Worm (Caenorhabditis elegans) whole organism, early embryonic: ENCODE measurements around the gene zipt-15.

ENCODE experiments used
- B0310.2 ChIP-seq: sonication (generic microtip); optimal IDR thresholded peaks from 2 replicates; lab custom pipeline; 2016; ENCODE audit warnings: mild to moderate bottlenecking, missing genetic modification characterization, missing compliant biosample characterization
- F13C5.2 ChIP-seq: sonication (generic microtip); optimal IDR thresholded peaks from 2 replicates; lab custom pipeline; 2017; ENCODE audit warnings: mild to moderate bottlenecking, missing genetic modification characterization, inconsistent platforms, missing compliant biosample characterization
- aly-1 ChIP-seq: sonication (generic microtip); optimal IDR thresholded peaks from 2 replicates; lab custom pipeline; 2016; ENCODE audit warnings: missing genetic modification characterization, missing compliant biosample characterization
- ama-1 ChIP-seq: fragments of 150-350 bp; optimal IDR thresholded peaks from 2 replicates; lab custom pipeline; 2014
- ceh-13 ChIP-seq: fragments of 200-800 bp; sonication (Bioruptor generic); optimal IDR thresholded peaks from 2 replicates; lab custom pipeline; 2018; ENCODE audit warnings: mild to moderate bottlenecking, missing genetic modification characterization, missing compliant biosample characterization
- ceh-36 ChIP-seq: sonication (generic microtip); optimal IDR thresholded peaks from 2 replicates; lab custom pipeline; 2016; ENCODE audit warnings: missing genetic modification characterization, inconsistent platforms, missing compliant biosample characterization
- ets-7 ChIP-seq: sonication (generic microtip); optimal IDR thresholded peaks from 2 replicates; lab custom pipeline; 2016; ENCODE audit warnings: missing genotype, missing genetic modification characterization, missing compliant biosample characterization
- flt-1 ChIP-seq: fragments of 200-800 bp; sonication (Bioruptor generic); IDR thresholded peaks from 2 replicates; pipeline ENCODE4 v1.3.6; 2022; ENCODE audit warnings: missing genetic modification characterization, missing compliant biosample characterization
- hmg-4 ChIP-seq: fragments of 200-800 bp; sonication (Bioruptor generic); optimal IDR thresholded peaks from 2 replicates; lab custom pipeline; 2018; ENCODE audit warnings: mild to moderate bottlenecking, missing genetic modification characterization, missing compliant biosample characterization
- hnd-1 ChIP-seq: sonication (generic microtip); optimal IDR thresholded peaks from 2 replicates; lab custom pipeline; 2016; ENCODE audit warnings: missing genetic modification characterization, missing compliant biosample characterization
- pes-1 ChIP-seq: fragments of 200-800 bp; sonication (Bioruptor generic); IDR thresholded peaks from 2 replicates; pipeline ENCODE4 v1.3.6; 2022; ENCODE audit warnings: missing genetic modification reagents, missing genetic modification characterization, missing compliant biosample characterization
- tbx-11 ChIP-seq: fragments of 200-800 bp; sonication (Bioruptor generic); IDR thresholded peaks from 2 replicates; pipeline ENCODE4 v1.3.6; 2022; ENCODE audit warnings: missing genetic modification characterization, missing compliant biosample characterization
- tbx-37 ChIP-seq: fragments of 200-800 bp; sonication (Bioruptor generic); conservative IDR thresholded peaks from 2 replicates; pipeline ENCODE4 v1.3.6; 2022; ENCODE audit warnings: missing genetic modification reagents, missing genetic modification characterization, missing compliant biosample characterization
- tra-4 ChIP-seq: sonication (generic microtip); optimal IDR thresholded peaks from 2 replicates; lab custom pipeline; 2017; ENCODE audit warnings: missing genetic modification characterization, missing compliant biosample characterization

- TF ChIP-seq tra-4 = no peak
- TF ChIP-seq flt-1 (GFP tag; lab: Robert Waterston, UW) = no peak
- TF ChIP-seq ceh-13 (GFP tag; lab: Kevin White, UChicago) = no peak
- no peak for TF ChIP-seq ets-7 (tag; lab: Kevin White, UChicago)
- TF ChIP-seq ama-1 (lab: Kevin White, UChicago) = no peak
- no peak for TF ChIP-seq B0310.2 (tag; lab: Kevin White, UChicago)
- TF ChIP-seq F13C5.2 (tag; lab: Kevin White, UChicago) = no peak
- TF ChIP-seq ceh-36 (tag; lab: Kevin White, UChicago) = no peak
- TF ChIP-seq pes-1 = no peak
- TF ChIP-seq hnd-1 (tag; lab: Kevin White, UChicago) = no peak
- no peak for TF ChIP-seq hmg-4 (GFP tag; lab: Kevin White, UChicago)
- TF ChIP-seq aly-1 (tag; lab: Kevin White, UChicago) = no peak
- TF ChIP-seq tbx-37 (GFP tag; lab: Robert Waterston, UW) = no peak
- no peak for TF ChIP-seq tbx-11
These were observed 64.5 kb downstream of the zipt-15 start, which contains the start of gene gst-40 for ce11 chrIV:760267-760666.
